Worm (Caenorhabditis elegans): Measurements from ENCODE around the gene pqn-31.

DNA sequence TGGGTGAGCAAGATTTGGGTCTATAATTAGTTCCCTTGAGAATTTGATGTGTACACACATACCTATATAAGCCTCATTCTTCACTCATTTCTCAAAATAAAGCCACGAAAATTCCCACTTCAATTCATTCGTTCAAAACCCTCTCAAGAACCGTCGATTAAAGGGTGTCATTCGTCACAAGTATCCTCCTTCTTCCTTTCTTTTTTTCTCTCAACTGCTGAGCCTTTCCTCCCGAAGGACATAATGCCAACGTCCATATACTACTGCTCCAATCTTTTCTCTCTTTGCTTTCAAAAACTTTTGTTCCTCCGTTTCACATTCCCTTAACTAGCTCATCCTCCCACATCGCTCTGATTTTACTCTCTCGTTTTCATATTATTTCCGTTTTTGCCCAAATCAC lies 17.2 kb upstream of the pqn-31 start, which contains the start of gene T27E4.1:
- no peak for TF ChIP-seq ama-1 (optimal IDR thresholded peaks at IDR 0.05)
- no peak for TF ChIP-seq pes-1 (GFP tag; IDR thresholded peaks at IDR 0.05)
- TF ChIP-seq ceh-13 (GFP tag; optimal IDR thresholded peaks at IDR 0.05): no peak
- no peak for TF ChIP-seq scrt-1 (GFP tag; IDR thresholded peaks at IDR 0.05)
- TF ChIP-seq flt-1 (GFP tag; IDR thresholded peaks at IDR 0.05): no peak
- TF ChIP-seq hmg-4 (GFP tag; optimal IDR thresholded peaks at IDR 0.05): no peak
- no peak for TF ChIP-seq sea-1 (GFP tag; conservative IDR thresholded peaks at IDR 0.05)
- no peak for TF ChIP-seq F13C5.2 (tag; optimal IDR thresholded peaks at IDR 0.05)
- TF ChIP-seq hmbx-1 (tag; optimal IDR thresholded peaks at IDR 0.05): no peak

All from whole organism, early embryonic.